Fruit fly (Drosophila melanogaster): Measurements from ENCODE around the gene Hf.

The Hf gene

dm6 chr2L:19967390-19967789 is at the start of gene Hf:
Gene Hf, minus strand, starts transcription at chr2L:19967685.
- peak; percentile 0 for TF ChIP-seq noc (tag; optimal IDR thresholded peaks at IDR 0.05)

- TF ChIP-seq noc (tag; optimal IDR thresholded peaks at IDR 0.05) = no peak
Measured at dm6 chr2L:20017055-20017454, 49.6 kb upstream of the Hf start, which contains the start of gene CG43861. Gene CG43861, minus strand, starts transcription at chr2L:20017282.

dm6 chr2L:20016448-20016847 is 49.0 kb upstream of the Hf start:
- TF ChIP-seq noc (tag; optimal IDR thresholded peaks at IDR 0.05) = no peak

dm6 chr2L:20005064-20005463 is 37.6 kb upstream of the Hf start:
- TF ChIP-seq noc (tag; optimal IDR thresholded peaks at IDR 0.05) = no peak

- TF ChIP-seq noc (tag; optimal IDR thresholded peaks at IDR 0.05) = no peak
Measured at dm6 chr2L:20004341-20004740, 36.9 kb upstream of the Hf start.

- no peak for TF ChIP-seq noc (tag; optimal IDR thresholded peaks at IDR 0.05)
Measured at dm6 chr2L:20002086-20002485, 34.6 kb upstream of the Hf start.

dm6 chr2L:19998139-19998538 is 30.7 kb upstream of the Hf start:
- TF ChIP-seq noc (tag; optimal IDR thresholded peaks at IDR 0.05) = no peak

dm6 chr2L:19992427-19992998 is 25.0 kb upstream of the Hf start:
- no peak for TF ChIP-seq noc (tag; optimal IDR thresholded peaks at IDR 0.05)

- no peak for TF ChIP-seq noc (tag; optimal IDR thresholded peaks at IDR 0.05)
Measured at dm6 chr2L:19989658-19990362, 22.3 kb upstream of the Hf start.

- TF ChIP-seq noc (tag; optimal IDR thresholded peaks at IDR 0.05) = no peak
Measured at dm6 chr2L:19987875-19988665, 20.6 kb upstream of the Hf start.

- TF ChIP-seq noc (tag; optimal IDR thresholded peaks at IDR 0.05) = no peak
Measured at dm6 chr2L:19966410-19966809, 1.1 kb downstream of the Hf start, which contains the start of gene OS9. Gene OS9, minus strand, starts transcription at chr2L:19966510.

dm6 chr2L:19963836-19964235 is 3.6 kb downstream of the Hf start, which contains the start of gene CG10680:
Gene CG10680, plus strand, starts transcription at chr2L:19964136.
- TF ChIP-seq noc (tag; optimal IDR thresholded peaks at IDR 0.05) = no peak

dm6 chr2L:19962252-19962729 is 5.2 kb downstream of the Hf start, which contains the start of the genes CG13965 and CG16772:
Gene CG13965, minus strand, starts transcription at chr2L:19962352.
Gene CG16772, plus strand, starts transcription at chr2L:19962679.
- no peak for TF ChIP-seq noc (tag; optimal IDR thresholded peaks at IDR 0.05)

dm6 chr2L:19961585-19961984 is 5.9 kb downstream of the Hf start, which contains the start of gene CG42866:
Gene CG42866, minus strand, starts transcription at chr2L:19961685.
- TF ChIP-seq noc (tag; optimal IDR thresholded peaks at IDR 0.05) = no peak

- no peak for TF ChIP-seq noc (tag; optimal IDR thresholded peaks at IDR 0.05)
Measured at dm6 chr2L:19960930-19961329, 6.6 kb downstream of the Hf start, which contains the start of gene CG34051. Gene CG34051, minus strand, starts transcription at chr2L:19961030.

- TF ChIP-seq noc (tag; optimal IDR thresholded peaks at IDR 0.05) = no peak
Measured at dm6 chr2L:19958520-19959161, 8.8 kb downstream of the Hf start, which contains the start of gene COX4. Gene COX4, plus strand, starts transcription at chr2L:19958713.

Data from whole organism, larva.